Fruit fly (Drosophila melanogaster): ENCODE results near the gene RhoGAP92B.

Gene RhoGAP92B

DNA sequence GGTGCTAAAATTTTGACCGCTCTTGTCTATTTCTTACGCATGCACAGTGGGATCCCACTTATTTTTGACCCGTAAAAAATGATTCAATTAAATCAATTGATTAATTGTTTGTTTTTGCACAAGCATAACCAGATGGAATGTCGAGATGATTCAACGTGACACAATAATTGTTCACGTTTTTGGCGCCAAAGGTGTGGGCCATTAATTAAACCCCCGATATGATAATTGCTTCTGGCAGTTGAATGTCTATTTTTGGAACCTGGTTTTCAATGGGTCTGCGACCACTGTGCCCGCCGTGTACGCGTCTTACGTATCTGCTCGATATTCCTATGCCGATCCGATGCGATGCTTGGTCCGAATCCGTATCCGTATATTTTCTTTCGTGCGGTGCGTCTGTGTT lies 12.9 kb upstream of the RhoGAP92B start (continued):
- TF ChIP-seq Sox100B (GFP tag; optimal IDR thresholded peaks at IDR 0.05) (peak; percentile 51), Dbx (GFP tag; IDR thresholded peaks at IDR 0.05) (peak; percentile 66; the same call in 1 of the 3 replicates), CG9797 (GFP tag; optimal IDR thresholded peaks at IDR 0.05) (no peak), pum (GFP tag; optimal IDR thresholded peaks at IDR 0.05) (peak; percentile 71), CG10959 (GFP tag; IDR thresholded peaks at IDR 0.05) (peak; percentile 54), Stat92E (GFP tag; optimal IDR thresholded peaks at IDR 0.05) (no peak), CG11247 (GFP tag; IDR thresholded peaks at IDR 0.05) (peak; percentile 65), Nf-YC (tag; optimal IDR thresholded peaks at IDR 0.05) (peak; percentile 53), h (optimal IDR thresholded peaks at IDR 0.05) (no peak), dpn (GFP tag; optimal IDR thresholded peaks at IDR 0.05) (peak; percentile 54 to 70), CG17328 (GFP tag; IDR thresholded peaks at IDR 0.05) (peak; percentile 58; the same call in 1 of the 2 replicates), nerfin-1 (tag; optimal IDR thresholded peaks at IDR 0.05) (peak; percentile 59), sc (optimal IDR thresholded peaks at IDR 0.05) (no peak), sc (GFP tag; optimal IDR thresholded peaks at IDR 0.05) (no peak), ro (GFP tag; IDR thresholded peaks at IDR 0.05) (peak; percentile 32; the same call in 1 of the 2 replicates), jigr1 (GFP tag; IDR thresholded peaks at IDR 0.05) (peak; percentile 61; the same call in 2 of the 3 replicates), CG14860 (GFP tag; IDR thresholded peaks at IDR 0.05; ENCODE audit: partially characterized antibody) (peak; percentile 47; the same call in 1 of the 3 replicates), tgo (GFP tag; IDR thresholded peaks at IDR 0.05) (peak; percentile 64), CG17612 (GFP tag; IDR thresholded peaks at IDR 0.05) (0 out of 2 replicates have a peak, but pooled peaks have one; percentile 51), Trl (optimal IDR thresholded peaks at IDR 0.05) (no peak), Trl (GFP tag; optimal IDR thresholded peaks at IDR 0.05) (peak; percentile 78), Ets97D (GFP tag; optimal IDR thresholded peaks at IDR 0.05) (peak; percentile 16), CG12104 (GFP tag; optimal IDR thresholded peaks at IDR 0.05) (peak; percentile 34), Lhr (GFP tag; optimal IDR thresholded peaks at IDR 0.05) (no peak), hth (optimal IDR thresholded peaks at IDR 0.05) (no peak), chinmo (GFP tag; IDR thresholded peaks at IDR 0.05; ENCODE audit: partially characterized antibody) (no peak), CG30403 (GFP tag; optimal IDR thresholded peaks at IDR 0.05) (peak; percentile 66), eyg (GFP tag; optimal IDR thresholded peaks at IDR 0.05) (peak; percentile 39), Fer3 (tag; optimal IDR thresholded peaks at IDR 0.05) (peak; percentile 66), maf-S (GFP tag; optimal IDR thresholded peaks at IDR 0.05) (peak; percentile 36), CG5180 (GFP tag; optimal IDR thresholded peaks at IDR 0.05) (peak; percentile 21), ato (GFP tag; IDR thresholded peaks at IDR 0.05; ENCODE audit: partially characterized antibody) (0 out of 2 replicates have a peak, but pooled peaks have one; percentile 38), repo (GFP tag; optimal IDR thresholded peaks at IDR 0.05) (peak; percentile 45), crol (GFP tag; IDR thresholded peaks at IDR 0.05) (no peak), unpg (GFP tag; optimal IDR thresholded peaks at IDR 0.05) (peak; percentile 82), CG14965 (GFP tag; optimal IDR thresholded peaks at IDR 0.05; ENCODE audit: borderline replicate concordance) (no peak), fru (optimal IDR thresholded peaks at IDR 0.05) (no peak), CG18619 (GFP tag; optimal IDR thresholded peaks at IDR 0.05) (peak; percentile 39), Asciz (GFP tag; optimal IDR thresholded peaks at IDR 0.05) (peak; percentile 63), tll (GFP tag; optimal IDR thresholded peaks at IDR 0.05) (peak in 1 of 2 experiments; percentile 27), Tbp (GFP tag; optimal IDR thresholded peaks at IDR 0.05) (no peak), CG9437 (GFP tag; optimal IDR thresholded peaks at IDR 0.05) (peak; percentile 55), CG11504 (tag; optimal IDR thresholded peaks at IDR 0.05) (peak; percentile 78), dm (GFP tag; optimal IDR thresholded peaks at IDR 0.05) (peak; percentile 33), Hr39 (optimal IDR thresholded peaks at IDR 0.05) (no peak), CG18599 (GFP tag; optimal IDR thresholded peaks at IDR 0.05) (peak; percentile 78), Dip3 (GFP tag; optimal IDR thresholded peaks at IDR 0.05) (peak; percentile 67), wdn (GFP tag; IDR thresholded peaks at IDR 0.05) (peak; percentile 59; the same call in 1 of the 2 replicates), CG3407 (GFP tag; optimal IDR thresholded peaks at IDR 0.05) (peak; percentile 17), sqz (GFP tag; optimal IDR thresholded peaks at IDR 0.05) (no peak), nmo (GFP tag; optimal IDR thresholded peaks at IDR 0.05) (peak; percentile 76), sima (GFP tag; optimal IDR thresholded peaks at IDR 0.05) (no peak)

Measured in whole organism, embryonic.